Fruit fly (Drosophila melanogaster): ENCODE measurements around the gene EMC3.

EMC3 gene

DNA sequence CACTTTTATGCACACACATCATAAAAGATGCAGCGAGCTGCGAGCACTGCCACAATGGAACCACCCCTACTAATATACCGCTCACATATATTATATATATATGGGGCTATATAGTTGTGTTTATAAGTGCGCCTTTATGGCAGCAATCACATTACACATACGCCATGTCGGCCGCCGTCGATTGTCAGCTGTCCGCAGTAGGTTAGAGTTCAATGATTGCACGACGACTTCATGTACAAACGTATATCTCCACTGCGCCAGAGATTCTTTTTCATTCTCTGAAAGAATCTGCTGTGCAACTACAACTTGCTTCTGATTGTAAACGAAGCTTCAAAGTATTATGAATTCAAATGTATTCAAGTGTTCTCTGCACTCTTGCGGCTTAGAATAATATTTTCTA, 20.4 kb upstream of the EMC3 start:
- TF ChIP-seq pad (GFP tag; optimal IDR thresholded peaks at IDR 0.05) (no peak), tj (GFP tag; optimal IDR thresholded peaks at IDR 0.05) (peak; percentile 2)

DNA sequence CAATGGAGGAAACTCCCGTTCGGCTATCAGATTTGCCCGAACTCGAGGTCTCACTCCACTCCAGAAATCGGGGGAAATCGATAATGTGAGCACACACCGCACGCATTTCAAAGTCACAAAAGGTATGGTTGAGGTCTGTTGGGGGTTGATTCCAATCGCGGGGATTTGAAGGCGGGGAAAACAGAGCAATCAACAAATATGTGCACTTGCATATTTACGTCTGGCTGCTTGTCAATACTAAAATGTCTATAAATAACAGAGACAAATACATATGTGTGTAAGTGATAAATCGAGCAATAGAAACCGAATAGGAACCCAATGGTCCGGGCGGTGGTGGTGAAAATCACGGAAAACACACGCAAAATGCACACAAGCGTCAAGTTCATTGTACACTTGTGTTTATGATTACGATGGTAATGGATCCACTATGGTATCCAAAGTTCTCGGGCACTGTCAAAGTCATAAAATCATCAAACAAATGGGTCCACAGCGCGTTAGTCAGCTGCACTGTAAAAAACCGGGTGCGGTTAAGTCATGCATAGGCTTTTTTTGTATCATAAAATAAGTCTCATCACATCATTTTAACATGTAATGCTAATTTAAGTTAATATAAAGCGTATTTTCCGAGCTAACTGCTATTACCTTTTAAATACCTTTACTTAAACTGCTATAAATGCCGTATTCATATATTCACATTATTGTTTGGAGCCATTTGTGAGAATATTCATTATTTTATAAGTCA, 19.8 kb upstream of the EMC3 start:
- TF ChIP-seq CG12768 (GFP tag; optimal IDR thresholded peaks at IDR 0.05) (peak; percentile 35), toe (GFP tag; optimal IDR thresholded peaks at IDR 0.05) (peak; percentile 34), Hr96 (GFP tag; optimal IDR thresholded peaks at IDR 0.05) (peak; percentile 48), Crg-1 (GFP tag; optimal IDR thresholded peaks at IDR 0.05) (peak; percentile 11), cic (GFP tag; optimal IDR thresholded peaks at IDR 0.05) (peak; percentile 13), bab1 (GFP tag; optimal IDR thresholded peaks at IDR 0.05) (no peak), tj (GFP tag; optimal IDR thresholded peaks at IDR 0.05) (peak; percentile 31), pad (GFP tag; optimal IDR thresholded peaks at IDR 0.05) (peak; percentile 41), Clk (GFP tag; optimal IDR thresholded peaks at IDR 0.05) (no peak), CG33017 (tag; optimal IDR thresholded peaks at IDR 0.05) (peak; percentile 47), CG11617 (GFP tag; optimal IDR thresholded peaks at IDR 0.05) (no peak), Mnt (GFP tag; optimal IDR thresholded peaks at IDR 0.05) (peak; percentile 26), cnc (optimal IDR thresholded peaks at IDR 0.05) (no peak), kay (GFP tag; ENCODE audit: borderline replicate concordance) (peak; percentile 55), CG7101 (tag; optimal IDR thresholded peaks at IDR 0.05) (peak; percentile 67), CG5204 (GFP tag; optimal IDR thresholded peaks at IDR 0.05) (peak; percentile 39), CG7045 (GFP tag; optimal IDR thresholded peaks at IDR 0.05) (peak; percentile 19), CG14711 (tag; optimal IDR thresholded peaks at IDR 0.05) (no peak), CG1620 (GFP tag; optimal IDR thresholded peaks at IDR 0.05) (peak; percentile 9), ovo (GFP tag; optimal IDR thresholded peaks at IDR 0.05) (peak; percentile 59)

dm6 chr2L:10750915-10751612, 18.8 kb upstream of the EMC3 start:
- no peak for TF ChIP-seq CG12768 (GFP tag; optimal IDR thresholded peaks at IDR 0.05)
- peak; percentile 93 for TF ChIP-seq tj (GFP tag; optimal IDR thresholded peaks at IDR 0.05)

- TF ChIP-seq bab1 (GFP tag; optimal IDR thresholded peaks at IDR 0.05) (no peak), CG7045 (GFP tag; optimal IDR thresholded peaks at IDR 0.05) (no peak), CG7101 (tag; optimal IDR thresholded peaks at IDR 0.05) (no peak), CG5204 (GFP tag; optimal IDR thresholded peaks at IDR 0.05) (no peak), kay (GFP tag; ENCODE audit: borderline replicate concordance) (peak; percentile 79), CG14711 (tag; optimal IDR thresholded peaks at IDR 0.05) (no peak), tj (GFP tag; optimal IDR thresholded peaks at IDR 0.05) (no peak), ovo (GFP tag; optimal IDR thresholded peaks at IDR 0.05) (no peak), Clk (GFP tag; optimal IDR thresholded peaks at IDR 0.05) (no peak), cic (GFP tag; optimal IDR thresholded peaks at IDR 0.05) (peak; percentile 16), pad (GFP tag; optimal IDR thresholded peaks at IDR 0.05) (no peak)
Measured at dm6 chr2L:10749607-10750467, 17.6 kb upstream of the EMC3 start.

DNA sequence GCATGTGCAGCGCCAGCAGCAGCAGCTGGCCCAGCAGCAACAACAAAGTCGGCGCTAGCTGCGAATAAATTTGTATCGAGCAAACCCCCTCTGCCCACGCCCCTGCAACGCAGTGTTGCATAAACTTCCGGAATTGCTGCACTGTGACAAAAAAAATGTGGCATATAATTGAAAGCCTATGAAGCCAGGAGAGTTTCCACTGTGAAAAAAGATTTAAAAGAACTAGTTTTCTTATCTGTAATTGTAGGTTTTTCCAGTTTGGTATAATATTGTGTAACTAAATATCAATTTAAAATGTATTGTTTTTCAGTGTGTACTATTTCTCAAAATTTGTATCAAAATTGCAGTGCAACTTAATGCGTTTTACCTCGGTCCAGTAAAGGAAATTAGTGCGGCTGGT, 16.0 kb upstream of the EMC3 start:
- TF ChIP-seq ovo (GFP tag; optimal IDR thresholded peaks at IDR 0.05) (no peak), Clk (GFP tag; optimal IDR thresholded peaks at IDR 0.05) (no peak), cic (GFP tag; optimal IDR thresholded peaks at IDR 0.05) (no peak), Crg-1 (GFP tag; optimal IDR thresholded peaks at IDR 0.05) (no peak)

- TF ChIP-seq Mnt (GFP tag; optimal IDR thresholded peaks at IDR 0.05) = no peak
- peak; percentile 36 for TF ChIP-seq bab1 (GFP tag; optimal IDR thresholded peaks at IDR 0.05)
- no peak for TF ChIP-seq Hr96 (GFP tag; optimal IDR thresholded peaks at IDR 0.05)
- no peak for TF ChIP-seq ovo (GFP tag; optimal IDR thresholded peaks at IDR 0.05)
- TF ChIP-seq CG5204 (GFP tag; optimal IDR thresholded peaks at IDR 0.05) = no peak
- no peak for TF ChIP-seq CG1620 (GFP tag; optimal IDR thresholded peaks at IDR 0.05)
- no peak for TF ChIP-seq CG12768 (GFP tag; optimal IDR thresholded peaks at IDR 0.05)
- no peak for TF ChIP-seq pad (GFP tag; optimal IDR thresholded peaks at IDR 0.05)
Measured at dm6 chr2L:10743714-10744113, 11.5 kb upstream of the EMC3 start, which contains the start of gene CG6729. Gene CG6729, minus strand, starts transcription at chr2L:10743935.

Data from whole organism, adult.